Worm (Caenorhabditis elegans) whole organism, young adult: ENCODE data around the gene Y37E11AL.9.

Source experiments
- B0035.1 ChIP-seq: sonication (generic microtip); optimal IDR thresholded peaks from 2 replicates; lab custom pipeline; 2016; ENCODE audit warnings: missing genetic modification characterization, mild to moderate bottlenecking, missing compliant biosample characterization, missing genotype, missing genetic modification reagents
- B0336.3 ChIP-seq: fragments of 200-800 bp; sonication (Bioruptor generic); IDR thresholded peaks from 2 replicates; pipeline ENCODE4 v1.3.6; 2022; ENCODE audit warnings: missing genetic modification characterization, missing compliant biosample characterization
- C17E4.6 ChIP-seq: fragments of 200-800 bp; sonication (Bioruptor generic); IDR thresholded peaks from 2 replicates; pipeline ENCODE4 v1.3.6; 2022; ENCODE audit warnings: missing genetic modification reagents, missing genetic modification characterization, missing compliant biosample characterization
- F10E7.11 ChIP-seq: sonication (generic microtip); optimal IDR thresholded peaks from 2 replicates; lab custom pipeline; 2017; ENCODE audit warnings: mild to moderate bottlenecking, missing genetic modification characterization, moderate library complexity, missing compliant biosample characterization
- F57A8.1 ChIP-seq: fragments of 200-800 bp; sonication (Bioruptor generic); optimal IDR thresholded peaks from 2 replicates; lab custom pipeline; 2018; ENCODE audit warnings: mild to moderate bottlenecking, missing genetic modification characterization, moderate library complexity, missing compliant biosample characterization
- F57C9.4 ChIP-seq: sonication (generic microtip); optimal IDR thresholded peaks from 2 replicates; lab custom pipeline; 2017; ENCODE audit warnings: mild to moderate bottlenecking, missing genetic modification characterization, missing compliant biosample characterization
- K11D2.4 ChIP-seq: fragments of 200-800 bp; sonication (Bioruptor generic); IDR thresholded peaks from 2 replicates; pipeline ENCODE4 v1.3.6; 2022; ENCODE audit warnings: missing genetic modification reagents, missing genetic modification characterization, missing compliant biosample characterization
- K12H6.12 ChIP-seq: fragments of 200-800 bp; sonication (Bioruptor generic); optimal IDR thresholded peaks from 2 replicates; lab custom pipeline; 2018; ENCODE audit warnings: mild to moderate bottlenecking, missing genetic modification characterization, missing compliant biosample characterization
- T07F8.4 ChIP-seq: sonication (generic microtip); optimal IDR thresholded peaks from 2 replicates; lab custom pipeline; 2016; ENCODE audit warnings: mild to moderate bottlenecking, missing genetic modification characterization, moderate library complexity, missing compliant biosample characterization
- Y53G8AR.9 ChIP-seq: fragments of 200-800 bp; sonication (Bioruptor generic); conservative IDR thresholded peaks from 2 replicates; pipeline ENCODE4 v1.3.6; 2022; ENCODE audit warnings: missing genetic modification reagents, missing genetic modification characterization, missing compliant biosample characterization
- Y56A3A.18 ChIP-seq: fragments of 200-800 bp; sonication (Bioruptor generic); IDR thresholded peaks from 2 replicates; pipeline ENCODE4 v1.3.6; 2022; ENCODE audit warnings: missing genetic modification reagents, missing genetic modification characterization, missing compliant biosample characterization
- Y95B8A.8 ChIP-seq: fragments of 200-800 bp; sonication (Bioruptor generic); IDR thresholded peaks from 2 replicates; pipeline ENCODE4 v1.3.6; 2022; ENCODE audit warnings: missing genetic modification reagents, missing genetic modification characterization, missing compliant biosample characterization
- ZK185.1 ChIP-seq: sonication (generic microtip); optimal IDR thresholded peaks from 2 replicates; lab custom pipeline; 2016; ENCODE audit warnings: mild to moderate bottlenecking, missing genetic modification characterization, missing compliant biosample characterization; ENCODE audit not compliant: poor library complexity, severe bottlenecking
- akir-1 ChIP-seq: fragments of 200-800 bp; sonication (Bioruptor generic); optimal IDR thresholded peaks from 2 replicates; lab custom pipeline; 2018; ENCODE audit warnings: mild to moderate bottlenecking, missing genetic modification characterization, moderate library complexity, missing compliant biosample characterization
- aptf-3 ChIP-seq: fragments of 200-800 bp; sonication (Bioruptor generic); IDR thresholded peaks from 2 replicates; pipeline ENCODE4 v1.3.6; 2022; ENCODE audit warnings: missing genetic modification characterization, missing compliant biosample characterization
- attf-5 ChIP-seq: fragments of 200-800 bp; sonication (Bioruptor generic); optimal IDR thresholded peaks from 2 replicates; lab custom pipeline; 2018; ENCODE audit warnings: mild to moderate bottlenecking, missing genetic modification characterization, missing compliant biosample characterization
- bed-1 ChIP-seq: fragments of 200-800 bp; sonication (Bioruptor generic); IDR thresholded peaks from 2 replicates; pipeline ENCODE4 v1.3.6; 2022; ENCODE audit warnings: missing genetic modification reagents, missing genetic modification characterization, missing compliant biosample characterization
- bed-2 ChIP-seq: fragments of 200-800 bp; sonication (Bioruptor generic); IDR thresholded peaks from 2 replicates; pipeline ENCODE4 v1.3.6; 2022; ENCODE audit warnings: missing genetic modification reagents, missing genetic modification characterization, missing compliant biosample characterization
- ccch-3 ChIP-seq: fragments of 200-800 bp; sonication (Bioruptor generic); optimal IDR thresholded peaks from 2 replicates; lab custom pipeline; 2018; ENCODE audit warnings: mild to moderate bottlenecking, missing genetic modification characterization, missing compliant biosample characterization
- cebp-1 ChIP-seq, 2 experiments: fragments of 200-800 bp in 1 of 2; sonication (Bioruptor generic) in 1 of 2; sonication (generic microtip) in 1 of 2; IDR thresholded peaks in 1 of 2; optimal IDR thresholded peaks in 1 of 2; 2 replicates each; pipeline versions ENCODE4 v1.3.6 to Lab custom; 2017 to 2022; ENCODE audit warnings: missing compliant biosample characterization in 2 of 2, missing genetic modification characterization in 2 of 2, mild to moderate bottlenecking in 1 of 2, missing genetic modification reagents in 1 of 2, moderate library complexity in 1 of 2
- ceh-91 ChIP-seq: fragments of 200-800 bp; sonication (Bioruptor generic); IDR thresholded peaks from 2 replicates; pipeline ENCODE4 v1.3.6; 2022; ENCODE audit warnings: missing genetic modification reagents, missing genetic modification characterization, missing compliant biosample characterization
- die-1 ChIP-seq: sonication (generic microtip); optimal IDR thresholded peaks from 2 replicates; lab custom pipeline; 2016; ENCODE audit warnings: missing genotype, mild to moderate bottlenecking, missing genetic modification characterization, missing compliant biosample characterization
- dox-1 ChIP-seq: fragments of 200-800 bp; sonication (Bioruptor generic); IDR thresholded peaks from 2 replicates; pipeline ENCODE4 v1.3.6; 2022; ENCODE audit warnings: missing genetic modification reagents, missing genetic modification characterization, missing compliant biosample characterization
- egl-44 ChIP-seq: fragments of 200-800 bp; sonication (Bioruptor generic); IDR thresholded peaks from 2 replicates; pipeline ENCODE4 v1.3.6; 2022; ENCODE audit warnings: missing genetic modification reagents, missing genetic modification characterization, missing compliant biosample characterization
- hrde-1 ChIP-seq: sonication (generic microtip); optimal IDR thresholded peaks from 2 replicates; lab custom pipeline; 2016; ENCODE audit warnings: missing genetic modification characterization, mild to moderate bottlenecking, missing compliant biosample characterization, moderate library complexity, missing genotype, missing genetic modification reagents, borderline replicate concordance
- lag-1 ChIP-seq: fragments of 200-800 bp; sonication (Bioruptor generic); IDR thresholded peaks from 2 replicates; pipeline ENCODE4 v1.3.6; 2022; ENCODE audit warnings: missing genetic modification reagents, missing genetic modification characterization, missing compliant biosample characterization
- lin-26 ChIP-seq: fragments of 200-800 bp; sonication (Bioruptor generic); IDR thresholded peaks from 2 replicates; pipeline ENCODE4 v1.3.6; 2022; ENCODE audit warnings: missing genetic modification reagents, missing genetic modification characterization, missing compliant biosample characterization
- lin-35 ChIP-seq, 3 experiments: fragments of 150-350 bp in 2 of 3; sonication (generic microtip) in 1 of 3; optimal IDR thresholded peaks; 2 replicates each; lab custom pipeline; 2014 to 2018; ENCODE audit warnings: missing biosample characterization in 3 of 3, missing genetic modification characterization in 3 of 3, missing genetic modification reagents in 3 of 3
- lsy-27 ChIP-seq: sonication (generic microtip); optimal IDR thresholded peaks from 2 replicates; lab custom pipeline; 2017; ENCODE audit warnings: missing genetic modification characterization, mild to moderate bottlenecking, missing compliant biosample characterization, antibody characterized with exemption, missing genotype, borderline replicate concordance; ENCODE audit not compliant: insufficient read depth
- madf-10 ChIP-seq: sonication (generic microtip); optimal IDR thresholded peaks from 2 replicates; lab custom pipeline; 2016; ENCODE audit warnings: mild to moderate bottlenecking, missing genetic modification characterization, missing compliant biosample characterization
- madf-3 ChIP-seq: fragments of 200-800 bp; sonication (Bioruptor generic); IDR thresholded peaks from 2 replicates; pipeline ENCODE4 v1.3.6; 2022; ENCODE audit warnings: missing genetic modification reagents, missing genetic modification characterization, missing compliant biosample characterization
- madf-6 ChIP-seq: fragments of 200-800 bp; sonication (Bioruptor generic); IDR thresholded peaks from 2 replicates; pipeline ENCODE4 v1.3.6; 2022; ENCODE audit warnings: missing genetic modification reagents, missing genetic modification characterization, missing compliant biosample characterization
- madf-8 ChIP-seq: fragments of 200-800 bp; sonication (Bioruptor generic); conservative IDR thresholded peaks from 2 replicates; pipeline ENCODE4 v1.3.6; 2022; ENCODE audit warnings: missing genetic modification reagents, missing genetic modification characterization, missing compliant biosample characterization
- mel-28 ChIP-seq: sonication (generic microtip); optimal IDR thresholded peaks from 2 replicates; lab custom pipeline; 2016; ENCODE audit warnings: borderline replicate concordance, mild to moderate bottlenecking, missing genetic modification characterization, missing compliant biosample characterization
- nfya-1 ChIP-seq: sonication (generic microtip); optimal IDR thresholded peaks from 2 replicates; lab custom pipeline; 2017; ENCODE audit warnings: antibody characterized with exemption, missing compliant biosample characterization, missing genetic modification characterization, borderline replicate concordance; ENCODE audit not compliant: insufficient read depth
- nfya-2 ChIP-seq: fragments of 200-800 bp; sonication (Bioruptor generic); IDR thresholded peaks from 2 replicates; pipeline ENCODE4 v1.3.6; 2022; ENCODE audit warnings: missing genetic modification reagents, missing genetic modification characterization, missing compliant biosample characterization
- nhr-120 ChIP-seq: fragments of 200-800 bp; sonication (Bioruptor generic); IDR thresholded peaks from 2 replicates; pipeline ENCODE4 v1.3.6; 2022; ENCODE audit warnings: missing genetic modification characterization, missing compliant biosample characterization
- nhr-179 ChIP-seq: sonication (generic microtip); optimal IDR thresholded peaks from 2 replicates; lab custom pipeline; 2016; ENCODE audit warnings: mild to moderate bottlenecking, missing genetic modification characterization, missing compliant biosample characterization
- nhr-80 ChIP-seq: sonication (generic microtip); optimal IDR thresholded peaks from 2 replicates; lab custom pipeline; 2016; ENCODE audit warnings: missing genetic modification characterization, missing compliant biosample characterization
- rcor-1 ChIP-seq: fragments of 200-800 bp; sonication (Bioruptor generic); IDR thresholded peaks from 2 replicates; pipeline ENCODE4 v1.3.6; 2022; ENCODE audit warnings: missing genetic modification reagents, missing genetic modification characterization, missing compliant biosample characterization
- rec-8 ChIP-seq, 2 experiments: sonication (generic microtip); optimal IDR thresholded peaks; 2 replicates each; lab custom pipeline; 2016; ENCODE audit warnings: mild to moderate bottlenecking in 2 of 2, missing genetic modification characterization in 2 of 2, missing genetic modification reagents in 2 of 2, missing genotype in 2 of 2, missing biosample characterization in 1 of 2, missing compliant biosample characterization in 1 of 2, moderate library complexity in 1 of 2
- repo-1 ChIP-seq: sonication (generic microtip); optimal IDR thresholded peaks from 2 replicates; lab custom pipeline; 2017; ENCODE audit warnings: mild to moderate bottlenecking, missing genetic modification characterization, missing compliant biosample characterization
- sea-2 ChIP-seq: fragments of 200-800 bp; sonication (Bioruptor generic); IDR thresholded peaks from 2 replicates; pipeline ENCODE4 v1.3.6; 2022; ENCODE audit warnings: missing genetic modification characterization, missing compliant biosample characterization
- somi-1 ChIP-seq: fragments of 200-800 bp; sonication (Bioruptor generic); optimal IDR thresholded peaks from 2 replicates; lab custom pipeline; 2018; ENCODE audit warnings: mild to moderate bottlenecking, missing genetic modification characterization, missing compliant biosample characterization
- xnd-1 ChIP-seq: sonication (generic microtip); optimal IDR thresholded peaks from 2 replicates; lab custom pipeline; 2016; ENCODE audit warnings: missing genotype, missing genetic modification reagents, missing genetic modification characterization, missing compliant biosample characterization
- zfh-2 ChIP-seq: fragments of 200-800 bp; sonication (Bioruptor generic); conservative IDR thresholded peaks from 2 replicates; pipeline ENCODE4 v1.3.6; 2022; ENCODE audit warnings: missing genetic modification reagents, missing genetic modification characterization, missing compliant biosample characterization
- ztf-25 ChIP-seq: fragments of 200-800 bp; sonication (Bioruptor generic); IDR thresholded peaks from 2 replicates; pipeline ENCODE4 v1.3.6; 2022; ENCODE audit warnings: missing genetic modification reagents, missing genetic modification characterization, missing compliant biosample characterization
- ztf-26 ChIP-seq: sonication (generic microtip); optimal IDR thresholded peaks from 2 replicates; lab custom pipeline; 2017; ENCODE audit warnings: missing genetic modification characterization, missing compliant biosample characterization

Gene Y37E11AL.9

DNA sequence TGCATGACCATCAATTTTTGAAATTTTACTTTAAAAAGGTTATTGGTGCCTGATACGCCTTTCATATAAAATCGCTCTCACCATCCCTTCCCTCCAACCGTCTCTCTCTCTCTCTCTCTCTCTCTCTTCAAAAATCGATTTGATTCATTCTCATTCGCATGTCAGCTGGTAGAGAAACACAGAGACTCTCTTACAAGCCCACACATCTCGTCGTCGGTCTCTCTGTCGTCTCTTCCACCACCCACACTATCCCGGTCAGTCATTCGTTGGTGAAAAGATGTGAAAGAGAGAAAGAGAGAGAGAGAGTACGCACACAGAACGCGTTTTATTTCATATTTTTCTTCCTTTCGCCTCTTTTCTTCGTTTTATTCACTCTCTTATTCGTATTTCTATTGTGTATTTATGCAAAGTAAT is 42.0 kb upstream of the Y37E11AL.9 start (continued):
- TF ChIP-seq die-1 (tag; lab: Kevin White, UChicago) (no peak), C17E4.6 (GFP tag; lab: Robert Waterston, UW) (no peak), akir-1 (GFP tag; lab: Kevin White, UChicago) (no peak), F57A8.1 (GFP tag; lab: Kevin White, UChicago) (no peak), Y95B8A.8 (GFP tag; lab: Robert Waterston, UW) (no peak), ztf-26 (tag; lab: Kevin White, UChicago) (peak; percentile 20), ztf-25 (GFP tag; lab: Robert Waterston, UW) (no peak), aptf-3 (GFP tag; lab: Robert Waterston, UW) (no peak), madf-6 (no peak), B0035.1 (tag; lab: Kevin White, UChicago) (no peak), lin-26 (peak; percentile 70), nhr-80 (peak; percentile 48), sea-2 (GFP tag; lab: Robert Waterston, UW) (no peak), B0336.3 (GFP tag; lab: Robert Waterston, UW) (peak; percentile 69; the same call in 1 of the 2 replicates), F10E7.11 (tag; lab: Kevin White, UChicago) (no peak), nhr-120 (GFP tag; lab: Robert Waterston, UW) (no peak), K12H6.12 (tag; lab: Kevin White, UChicago) (peak; percentile 72), ZK185.1 (tag; lab: Kevin White, UChicago) (no peak), nfya-2 (GFP tag; lab: Robert Waterston, UW) (no peak), ceh-91 (GFP tag; lab: Robert Waterston, UW) (no peak), Y56A3A.18 (GFP tag; lab: Robert Waterston, UW) (no peak), lag-1 (GFP tag; lab: Robert Waterston, UW) (no peak), dox-1 (GFP tag; lab: Robert Waterston, UW) (peak; percentile 67; the same call in 1 of the 2 replicates), lin-35 (GFP tag; optimal IDR thresholded peaks at IDR 0.05; lab: Kevin White, UChicago) (peak in 1 of 3 experiments; percentile 49), nfya-1 (no peak), nhr-179 (tag; lab: Kevin White, UChicago) (no peak), ccch-3 (GFP tag; lab: Kevin White, UChicago) (no peak), lsy-27 (tag; lab: Kevin White, UChicago) (no peak), Y53G8AR.9 (GFP tag; lab: Robert Waterston, UW) (no peak), T07F8.4 (tag; lab: Kevin White, UChicago) (no peak), madf-10 (tag; lab: Kevin White, UChicago) (peak; percentile 36), K11D2.4 (no peak; the same call in 1 of the 2 replicates), madf-8 (GFP tag; lab: Robert Waterston, UW) (no peak), attf-5 (GFP tag; lab: Kevin White, UChicago) (peak; percentile 75), bed-2 (GFP tag; lab: Robert Waterston, UW) (no peak), hrde-1 (no peak), zfh-2 (GFP tag; lab: Robert Waterston, UW) (peak; percentile 71), F57C9.4 (tag; lab: Kevin White, UChicago) (no peak), somi-1 (GFP tag; lab: Kevin White, UChicago) (peak; percentile 72), repo-1 (tag; lab: Kevin White, UChicago) (no peak), xnd-1 (no peak), bed-1 (GFP tag; lab: Robert Waterston, UW) (no peak), cebp-1 (GFP tag; IDR thresholded peaks at IDR 0.05; lab: Robert Waterston, UW) (no peak), cebp-1 (tag; optimal IDR thresholded peaks at IDR 0.05; lab: Kevin White, UChicago) (peak; percentile 79), mel-28 (tag; lab: Kevin White, UChicago) (no peak), rec-8 (tag; optimal IDR thresholded peaks at IDR 0.05; lab: Kevin White, UChicago) (no peak), madf-3 (GFP tag; lab: Robert Waterston, UW) (no peak), egl-44 (no peak), rcor-1 (GFP tag; lab: Robert Waterston, UW) (peak; percentile 48)
